Fruit fly (Drosophila melanogaster) whole organism, embryonic: ENCODE measurements around the gene Nab2.

ENCODE experiments used
- Antp ChIP-seq: fragments of 200-800 bp; sonication (Bioruptor generic); optimal IDR thresholded peaks from 3 replicates; lab custom pipeline; 2016; ENCODE audit warnings: missing biosample characterization, missing genetic modification characterization
- CG10959 ChIP-seq: fragments of 200-800 bp; sonication (Bioruptor generic); IDR thresholded peaks from 2 replicates; pipeline ENCODE4 v1.3.6; 2022; ENCODE audit warnings: missing biosample characterization, missing genetic modification characterization
- CG10979 ChIP-seq: fragments of 200-800 bp; sonication (Bioruptor generic); optimal IDR thresholded peaks from 2 replicates; lab custom pipeline; 2018; ENCODE audit warnings: missing biosample characterization, mild to moderate bottlenecking, missing genetic modification characterization, moderate library complexity
- CG11085 ChIP-seq: fragments of 200-800 bp; sonication (Bioruptor generic); IDR thresholded peaks from 2 replicates; pipeline ENCODE4 v1.3.6; 2022; ENCODE audit warnings: missing biosample characterization, missing genetic modification characterization
- CG12299 ChIP-seq: fragments of 200-800 bp; sonication (Bioruptor generic); optimal IDR thresholded peaks from 2 replicates; lab custom pipeline; 2018; ENCODE audit warnings: missing biosample characterization, mild to moderate bottlenecking, missing genetic modification characterization
- CG13287 ChIP-seq: fragments of 200-800 bp; sonication (Bioruptor generic); IDR thresholded peaks from 2 replicates; pipeline ENCODE4 v1.3.6; 2022; ENCODE audit warnings: missing biosample characterization, missing genetic modification characterization; ENCODE audit not compliant: partially characterized antibody
- CG14710 ChIP-seq: fragments of 200-800 bp; sonication (Bioruptor generic); optimal IDR thresholded peaks from 3 replicates; lab custom pipeline; 2019; ENCODE audit warnings: missing biosample characterization, mild to moderate bottlenecking, missing genetic modification characterization, moderate library complexity
- CG14860 ChIP-seq: fragments of 200-800 bp; sonication (Bioruptor generic); IDR thresholded peaks from 3 replicates; pipeline ENCODE4 v1.3.6; 2022; ENCODE audit warnings: missing biosample characterization, missing genetic modification characterization; ENCODE audit not compliant: partially characterized antibody
- CG15514 ChIP-seq: fragments of 200-800 bp; sonication (Bioruptor generic); optimal IDR thresholded peaks from 3 replicates; lab custom pipeline; 2017; ENCODE audit warnings: missing biosample characterization, missing genetic modification characterization, mild to moderate bottlenecking, moderate library complexity, missing genetic modification reagents
- CG17802 ChIP-seq: fragments of 200-800 bp; sonication (Bioruptor generic); optimal IDR thresholded peaks from 2 replicates; lab custom pipeline; 2018; ENCODE audit warnings: missing biosample characterization, mild to moderate bottlenecking, missing genetic modification characterization, moderate library complexity
- CG1832 ChIP-seq: fragments of 200-800 bp; sonication (Bioruptor generic); optimal IDR thresholded peaks from 2 replicates; lab custom pipeline; 2017; ENCODE audit warnings: missing biosample characterization, mild to moderate bottlenecking, missing genetic modification characterization, inconsistent platforms
- CG18619 ChIP-seq: fragments of 200-800 bp; sonication (Bioruptor generic); optimal IDR thresholded peaks from 3 replicates; lab custom pipeline; 2017; ENCODE audit warnings: missing biosample characterization, mild to moderate bottlenecking, missing genetic modification characterization
- CG2202 ChIP-seq: fragments of 200-800 bp; sonication (Bioruptor generic); optimal IDR thresholded peaks from 2 replicates; lab custom pipeline; 2018; ENCODE audit warnings: missing biosample characterization, mild to moderate bottlenecking, missing genetic modification characterization
- CG30403 ChIP-seq: fragments of 200-800 bp; sonication (Bioruptor generic); optimal IDR thresholded peaks from 3 replicates; lab custom pipeline; 2016; ENCODE audit warnings: missing biosample characterization, missing genetic modification characterization
- CG34224 ChIP-seq: fragments of 200-800 bp; sonication (Bioruptor generic); IDR thresholded peaks from 3 replicates; pipeline ENCODE4 v1.3.6; 2022; ENCODE audit warnings: missing biosample characterization, missing genetic modification characterization; ENCODE audit not compliant: partially characterized antibody
- CG34376 ChIP-seq: fragments of 200-800 bp; sonication (Bioruptor generic); optimal IDR thresholded peaks from 2 replicates; lab custom pipeline; 2018; ENCODE audit warnings: missing biosample characterization, mild to moderate bottlenecking, missing genetic modification characterization
- CG4820 ChIP-seq: fragments of 200-800 bp; sonication (Bioruptor generic); optimal IDR thresholded peaks from 3 replicates; lab custom pipeline; 2016; ENCODE audit warnings: missing biosample characterization, missing genetic modification characterization
- CG6689 ChIP-seq: fragments of 200-800 bp; sonication (Bioruptor generic); IDR thresholded peaks from 2 replicates; pipeline ENCODE4 v1.3.6; 2022; ENCODE audit warnings: missing biosample characterization, missing genetic modification characterization
- Deaf1 ChIP-seq: fragments of 200-800 bp; optimal IDR thresholded peaks from 3 replicates; lab custom pipeline; 2019; ENCODE audit warnings: missing biosample characterization, mild to moderate bottlenecking, missing genetic modification characterization, moderate library complexity
- E2f1 ChIP-seq: fragments of 200-800 bp; sonication (Bioruptor generic); IDR thresholded peaks from 2 replicates; pipeline ENCODE4 v1.3.6; 2022; ENCODE audit warnings: missing biosample characterization, missing genetic modification characterization
- E2f2 ChIP-seq: fragments of 200-800 bp; sonication (Bioruptor generic); IDR thresholded peaks from 2 replicates; pipeline ENCODE4 v1.3.6; 2022; ENCODE audit warnings: missing biosample characterization, missing genetic modification characterization
- HmgZ ChIP-seq: fragments of 200-800 bp; sonication (Bioruptor generic); optimal IDR thresholded peaks from 2 replicates; lab custom pipeline; 2018; ENCODE audit warnings: missing biosample characterization, mild to moderate bottlenecking, missing genetic modification characterization
- Myb ChIP-seq: fragments of 200-800 bp; sonication (Bioruptor generic); optimal IDR thresholded peaks from 2 replicates; lab custom pipeline; 2016; ENCODE audit warnings: missing biosample characterization, missing genetic modification characterization
- Vsx1 ChIP-seq: fragments of 200-800 bp; sonication (Bioruptor generic); optimal IDR thresholded peaks from 2 replicates; lab custom pipeline; 2017; ENCODE audit warnings: missing biosample characterization, mild to moderate bottlenecking, missing genetic modification characterization, missing genetic modification reagents
- YL-1 ChIP-seq: fragments of 200-800 bp; sonication (Bioruptor generic); optimal IDR thresholded peaks from 3 replicates; lab custom pipeline; 2017; ENCODE audit warnings: missing biosample characterization, mild to moderate bottlenecking, missing genetic modification characterization
- bsh ChIP-seq, 2 experiments: fragments of 200-800 bp; sonication (Bioruptor generic); optimal IDR thresholded peaks; 2 replicates each; lab custom pipeline; 2017 to 2018; ENCODE audit warnings: mild to moderate bottlenecking in 2 of 2, missing biosample characterization in 2 of 2, missing genetic modification characterization in 2 of 2, moderate library complexity in 1 of 2
- disco-r ChIP-seq: fragments of 200-800 bp; sonication (Bioruptor generic); optimal IDR thresholded peaks from 2 replicates; lab custom pipeline; 2016; ENCODE audit warnings: missing biosample characterization, missing genetic modification characterization
- fru ChIP-seq: fragments of >200 bp; optimal IDR thresholded peaks from 2 replicates; lab custom pipeline; 2017
- grau ChIP-seq: fragments of 200-800 bp; optimal IDR thresholded peaks from 3 replicates; lab custom pipeline; 2019; ENCODE audit warnings: missing biosample characterization, mild to moderate bottlenecking, missing genetic modification characterization, moderate library complexity
- hbn ChIP-seq: fragments of 200-800 bp; sonication (Bioruptor generic); IDR thresholded peaks from 2 replicates; pipeline ENCODE4 v1.3.6; 2022; ENCODE audit warnings: missing biosample characterization, missing genetic modification characterization; ENCODE audit not compliant: partially characterized antibody
- inv ChIP-seq: fragments of 200-800 bp; sonication (Bioruptor generic); IDR thresholded peaks from 2 replicates; pipeline ENCODE4 v1.3.6; 2022; ENCODE audit warnings: missing biosample characterization, missing genetic modification characterization; ENCODE audit not compliant: partially characterized antibody
- kni ChIP-seq: fragments of 200-800 bp; sonication (Bioruptor generic); optimal IDR thresholded peaks from 3 replicates; lab custom pipeline; 2017; ENCODE audit warnings: mild to moderate bottlenecking, missing biosample characterization, missing genetic modification reagents, missing genetic modification characterization
- maf-S ChIP-seq: fragments of 200-800 bp; sonication (Bioruptor generic); optimal IDR thresholded peaks from 2 replicates; lab custom pipeline; 2016; ENCODE audit warnings: missing biosample characterization, missing genetic modification characterization
- mld ChIP-seq: fragments of 200-800 bp; sonication (Bioruptor generic); IDR thresholded peaks from 3 replicates; pipeline ENCODE4 v1.3.6; 2022; ENCODE audit warnings: missing biosample characterization, missing genetic modification characterization; ENCODE audit not compliant: partially characterized antibody
- nerfin-2 ChIP-seq: fragments of 200-800 bp; sonication (Bioruptor generic); IDR thresholded peaks from 2 replicates; pipeline ENCODE4 v1.3.6; 2022; ENCODE audit warnings: missing biosample characterization, missing genetic modification characterization; ENCODE audit not compliant: partially characterized antibody
- odd ChIP-seq: fragments of 200-800 bp; sonication (Bioruptor generic); optimal IDR thresholded peaks from 2 replicates; lab custom pipeline; 2017; ENCODE audit warnings: missing biosample characterization, mild to moderate bottlenecking, missing genetic modification characterization
- pros ChIP-seq: fragments of 200-800 bp; sonication (Bioruptor generic); optimal IDR thresholded peaks from 3 replicates; lab custom pipeline; 2019; ENCODE audit warnings: missing biosample characterization, mild to moderate bottlenecking, missing genetic modification characterization, moderate library complexity
- pzg ChIP-seq: fragments of 200-800 bp; sonication (Bioruptor generic); optimal IDR thresholded peaks from 3 replicates; lab custom pipeline; 2018; ENCODE audit warnings: missing biosample characterization, mild to moderate bottlenecking, missing genetic modification characterization, moderate library complexity
- row ChIP-seq: fragments of 200-800 bp; sonication (Bioruptor generic); IDR thresholded peaks from 3 replicates; pipeline ENCODE4 v1.3.6; 2022; ENCODE audit warnings: missing biosample characterization, missing genetic modification characterization
- scrt ChIP-seq: fragments of 200-800 bp; sonication (Bioruptor generic); optimal IDR thresholded peaks from 2 replicates; lab custom pipeline; 2018; ENCODE audit warnings: missing biosample characterization, mild to moderate bottlenecking, missing genetic modification characterization, moderate library complexity
- sens-2 ChIP-seq: fragments of 200-800 bp; sonication (Bioruptor generic); IDR thresholded peaks from 2 replicates; pipeline ENCODE4 v1.3.6; 2022; ENCODE audit warnings: missing biosample characterization, missing genetic modification characterization
- seq ChIP-seq: fragments of 200-800 bp; sonication (Bioruptor generic); IDR thresholded peaks from 2 replicates; pipeline ENCODE4 v1.3.6; 2022; ENCODE audit warnings: missing biosample characterization, missing genetic modification characterization
- sr ChIP-seq: fragments of 200-800 bp; sonication (Bioruptor generic); IDR thresholded peaks from 3 replicates; pipeline ENCODE4 v1.3.6; 2022; ENCODE audit warnings: missing biosample characterization, missing genetic modification characterization
- tna ChIP-seq: fragments of 200-800 bp; sonication (Bioruptor generic); IDR thresholded peaks from 2 replicates; pipeline ENCODE4 v1.3.6; 2022; ENCODE audit warnings: missing biosample characterization, missing genetic modification characterization; ENCODE audit not compliant: partially characterized antibody
- unc-4 ChIP-seq: fragments of 200-800 bp; sonication (Bioruptor generic); IDR thresholded peaks from 2 replicates; pipeline ENCODE4 v1.3.6; 2022; ENCODE audit warnings: missing biosample characterization, missing genetic modification characterization; ENCODE audit not compliant: partially characterized antibody
- vnd ChIP-seq: fragments of 200-800 bp; sonication (Bioruptor generic); IDR thresholded peaks from 3 replicates; pipeline ENCODE4 v1.3.6; 2022; ENCODE audit warnings: missing biosample characterization, missing genetic modification characterization; ENCODE audit not compliant: partially characterized antibody
- vvl ChIP-seq: fragments of 200-800 bp; sonication (Bioruptor generic); IDR thresholded peaks from 2 replicates; pipeline ENCODE4 v1.3.6; 2022; ENCODE audit warnings: missing biosample characterization, missing genetic modification characterization
- zen ChIP-seq: fragments of 200-800 bp; sonication (Bioruptor generic); optimal IDR thresholded peaks from 3 replicates; lab custom pipeline; 2018; ENCODE audit warnings: missing biosample characterization, mild to moderate bottlenecking, missing genetic modification characterization, moderate library complexity
- zen2 ChIP-seq: fragments of 200-800 bp; sonication (Bioruptor generic); IDR thresholded peaks from 3 replicates; pipeline ENCODE4 v1.3.6; 2022; ENCODE audit warnings: missing biosample characterization, missing genetic modification characterization; ENCODE audit not compliant: partially characterized antibody

The Nab2 gene

DNA sequence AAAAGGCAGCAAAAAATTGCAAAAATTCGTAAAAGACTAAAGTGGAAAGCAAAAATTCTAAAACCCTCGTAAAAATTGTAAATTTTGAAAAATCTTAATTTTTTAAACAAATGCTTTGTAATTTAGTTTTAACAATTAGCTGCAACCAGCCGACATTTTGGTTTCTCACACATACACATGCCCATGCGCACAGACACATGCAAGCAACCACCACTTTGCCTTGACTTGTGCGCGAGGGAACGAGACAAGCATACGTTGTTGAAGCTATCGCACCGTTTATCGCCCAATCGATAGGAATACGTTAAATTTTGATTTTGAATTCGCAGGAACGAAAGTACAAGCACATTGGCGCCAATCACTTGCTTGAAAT, 2.1 kb upstream of the Nab2 start (continued):
- TF ChIP-seq zen (peak; percentile 2), YL-1 (GFP tag; lab: Kevin White, UChicago) (peak; percentile 83), CG34376 (peak; percentile 10), Myb (GFP tag; lab: Kevin White, UChicago) (peak; percentile 99), Vsx1 (GFP tag; lab: Kevin White, UChicago) (peak; percentile 95), CG10979 (peak; percentile 41), E2f1 (GFP tag; lab: Robert Waterston, UW) (no peak), nerfin-2 (GFP tag; lab: Robert Waterston, UW) (no peak), CG14860 (GFP tag; lab: Robert Waterston, UW) (peak; percentile 11; the same call in 1 of the 3 replicates), sens-2 (GFP tag; lab: Robert Waterston, UW) (no peak), seq (peak; percentile 82), CG11085 (no peak), vvl (GFP tag; lab: Robert Waterston, UW) (peak; percentile 72), CG1832 (GFP tag; lab: Kevin White, UChicago) (peak; percentile 66), CG15514 (GFP tag; lab: Kevin White, UChicago) (peak; percentile 49), tna (GFP tag; lab: Robert Waterston, UW) (peak; percentile 75), vnd (GFP tag; lab: Robert Waterston, UW) (peak; percentile 53; the same call in 2 of the 3 replicates), CG4820 (GFP tag; lab: Kevin White, UChicago) (no peak), disco-r (GFP tag; lab: Kevin White, UChicago) (no peak), HmgZ (tag; lab: Kevin White, UChicago) (peak; percentile 25), bsh (GFP tag; optimal IDR thresholded peaks at IDR 0.05; lab: Kevin White, UChicago) (no peak), row (GFP tag; lab: Robert Waterston, UW) (peak; percentile 16; the same call in 1 of the 3 replicates), CG6689 (GFP tag; lab: Robert Waterston, UW) (no peak), fru (no peak), Deaf1 (no peak), CG18619 (GFP tag; lab: Kevin White, UChicago) (no peak), Antp (GFP tag; lab: Kevin White, UChicago) (no peak), CG30403 (GFP tag; lab: Kevin White, UChicago) (peak; percentile 6), inv (GFP tag; lab: Robert Waterston, UW) (peak; percentile 52; the same call in 1 of the 2 replicates), maf-S (GFP tag; lab: Kevin White, UChicago) (no peak), unc-4 (peak; percentile 63), pzg (GFP tag; lab: Kevin White, UChicago) (peak; percentile 79), CG17802 (no peak), scrt (GFP tag; lab: Kevin White, UChicago) (no peak), mld (GFP tag; lab: Robert Waterston, UW) (peak; percentile 62; the same call in 2 of the 3 replicates), E2f2 (peak; percentile 88), hbn (peak; percentile 50; the same call in 1 of the 2 replicates), CG13287 (GFP tag; lab: Robert Waterston, UW) (peak; percentile 79), sr (GFP tag; lab: Robert Waterston, UW) (no peak), zen2 (peak; percentile 57; the same call in 2 of the 3 replicates), kni (GFP tag; lab: Kevin White, UChicago) (no peak), CG12299 (tag; lab: Kevin White, UChicago) (peak; percentile 68), CG2202 (no peak), CG10959 (no peak), CG34224 (GFP tag; lab: Robert Waterston, UW) (peak; percentile 67), pros (GFP tag; lab: Kevin White, UChicago) (peak; percentile 30), grau (tag; lab: Kevin White, UChicago) (no peak), odd (no peak), CG14710 (peak; percentile 38)
